Fruit fly (Drosophila melanogaster) whole organism, wandering third instar larva: ENCODE data around the gene CG4306.

ENCODE experiments used
- Abd-B ChIP-seq: fragments of >200 bp; optimal IDR thresholded peaks from 2 replicates; lab custom pipeline; 2017; ENCODE audit warnings: missing biosample characterization, missing genetic modification characterization
- CG32264 ChIP-seq: fragments of 200-800 bp; sonication (Bioruptor generic); optimal IDR thresholded peaks from 2 replicates; lab custom pipeline; 2016; ENCODE audit warnings: missing biosample characterization, missing genetic modification characterization
- CrebA ChIP-seq: fragments of 200-800 bp; sonication (Bioruptor generic); optimal IDR thresholded peaks from 2 replicates; lab custom pipeline; 2016; ENCODE audit warnings: missing biosample characterization, mild to moderate bottlenecking, missing genetic modification characterization, borderline replicate concordance
- Dfd ChIP-seq: fragments of >200 bp; optimal IDR thresholded peaks from 2 replicates; lab custom pipeline; 2017; ENCODE audit warnings: missing biosample characterization, missing genetic modification characterization
- Dif ChIP-seq: fragments of 200-275, 200-300 bp; sonication (Bioruptor generic); optimal IDR thresholded peaks from 2 replicates; lab custom pipeline; 2018; ENCODE audit warnings: missing biosample characterization, missing genetic modification characterization; ENCODE audit not compliant: partially characterized antibody
- GATAd ChIP-seq: sonication (Bioruptor generic); optimal IDR thresholded peaks from 2 replicates; lab custom pipeline; 2016; ENCODE audit warnings: missing biosample characterization, missing genetic modification characterization
- HLH106 ChIP-seq: fragments of 200-800 bp; optimal IDR thresholded peaks from 3 replicates; lab custom pipeline; 2019; ENCODE audit warnings: missing biosample characterization, mild to moderate bottlenecking, missing genetic modification characterization, moderate library complexity
- Hr83 ChIP-seq: fragments of 200-300 bp; sonication (Bioruptor generic); optimal IDR thresholded peaks from 2 replicates; lab custom pipeline; 2016; ENCODE audit warnings: missing biosample characterization, mild to moderate bottlenecking, missing genetic modification characterization, moderate library complexity; ENCODE audit not compliant: poor library complexity, severe bottlenecking
- Mio ChIP-seq: sonication (Bioruptor generic); optimal IDR thresholded peaks from 2 replicates; lab custom pipeline; 2016; ENCODE audit warnings: missing biosample characterization, missing genetic modification characterization
- Myc ChIP-seq: fragments of >200 bp; optimal IDR thresholded peaks from 2 replicates; lab custom pipeline; 2017
- N ChIP-seq: fragments of >200 bp; optimal IDR thresholded peaks from 2 replicates; lab custom pipeline; 2018; ENCODE audit warnings: missing biosample characterization, missing external identifiers, missing genetic modification characterization
- OdsH ChIP-seq: fragments of 200-800 bp; sonication (Bioruptor generic); optimal IDR thresholded peaks from 2 replicates; lab custom pipeline; 2016; ENCODE audit warnings: missing biosample characterization, mild to moderate bottlenecking, missing genetic modification characterization
- Rel ChIP-seq, 2 experiments: fragments of 200-800 bp; sonication (Bioruptor generic) in 1 of 2; optimal IDR thresholded peaks; 2 replicates in 1 of 2; 3 replicates in 1 of 2; lab custom pipeline; 2016 to 2019; ENCODE audit warnings: mild to moderate bottlenecking in 2 of 2, missing biosample characterization in 2 of 2, missing genetic modification characterization in 2 of 2, moderate library complexity in 1 of 2
- Sp1 ChIP-seq: fragments of 200-800 bp; sonication (Bioruptor generic); optimal IDR thresholded peaks from 3 replicates; lab custom pipeline; 2019; ENCODE audit warnings: missing biosample characterization, mild to moderate bottlenecking, missing genetic modification characterization, moderate library complexity
- br ChIP-seq: fragments of 200-800 bp; sonication (Bioruptor generic); optimal IDR thresholded peaks from 2 replicates; lab custom pipeline; 2016; ENCODE audit warnings: missing biosample characterization, missing genetic modification characterization
- dmrt93B ChIP-seq: fragments of 200-800 bp; sonication (Bioruptor generic); optimal IDR thresholded peaks from 2 replicates; lab custom pipeline; 2018; ENCODE audit warnings: missing biosample characterization, mild to moderate bottlenecking, missing genetic modification characterization
- ey ChIP-seq: fragments of 200-800 bp; sonication (Bioruptor generic); optimal IDR thresholded peaks from 2 replicates; lab custom pipeline; 2016; ENCODE audit warnings: missing biosample characterization, missing genetic modification characterization
- foxo ChIP-seq, 2 experiments: fragments of 200-800 bp; sonication (Bioruptor generic); optimal IDR thresholded peaks; 2 replicates in 1 of 2; 3 replicates in 1 of 2; lab custom pipeline; 2016 to 2017; ENCODE audit warnings: missing biosample characterization in 2 of 2, missing genetic modification characterization in 2 of 2
- fru ChIP-seq: fragments of 200-800 bp; sonication (Bioruptor generic); optimal IDR thresholded peaks from 3 replicates; lab custom pipeline; 2016; ENCODE audit warnings: missing biosample characterization, mild to moderate bottlenecking, missing genetic modification characterization
- h ChIP-seq: fragments of 200-800 bp; sonication (Bioruptor generic); optimal IDR thresholded peaks from 3 replicates; lab custom pipeline; 2016; ENCODE audit warnings: missing biosample characterization, mild to moderate bottlenecking, missing genetic modification characterization
- lola ChIP-seq: fragments of >200 bp; optimal IDR thresholded peaks from 2 replicates; lab custom pipeline; 2017; ENCODE audit warnings: missing biosample characterization, missing genetic modification characterization
- pan ChIP-seq: fragments of >200 bp; optimal IDR thresholded peaks from 2 replicates; lab custom pipeline; 2017
- psq ChIP-seq: fragments of 200-800 bp; sonication (Bioruptor generic); optimal IDR thresholded peaks from 3 replicates; lab custom pipeline; 2017; ENCODE audit warnings: missing biosample characterization, mild to moderate bottlenecking, missing genetic modification characterization, moderate library complexity
- rgr ChIP-seq: fragments of 200-800 bp; sonication (Bioruptor generic); optimal IDR thresholded peaks from 3 replicates; lab custom pipeline; 2016; ENCODE audit warnings: missing biosample characterization, mild to moderate bottlenecking, missing genetic modification characterization
- sv ChIP-seq: fragments of 200-800 bp; sonication (Bioruptor generic); optimal IDR thresholded peaks from 3 replicates; lab custom pipeline; 2016; ENCODE audit warnings: missing biosample characterization, missing genetic modification characterization

Gene CG4306

dm6 chr3L:18460317-18460912 lies 2.5 kb downstream of the CG4306 start:
- TF ChIP-seq Hr83 (no peak), Myc (lab: Kevin White, UChicago) (peak; percentile 81)

- TF ChIP-seq CG32264 (GFP tag; lab: Kevin White, UChicago) (no peak), foxo (GFP tag; optimal IDR thresholded peaks at IDR 0.05; lab: Kevin White, UChicago) (no peak)
These were observed 13.3 kb downstream of the CG4306 start for dm6 chr3L:18449691-18450090.

dm6 chr3L:18439809-18440256 lies 23.1 kb downstream of the CG4306 start, which contains the start of gene skl:
skl (minus strand) TSS chr3L:18439942.
- TF ChIP-seq rgr (GFP tag; lab: Kevin White, UChicago) (no peak), OdsH (no peak), Abd-B (GFP tag; lab: Kevin White, UChicago) (no peak), N (GFP tag; lab: Kevin White, UChicago) (no peak), Hr83 (no peak), pan (lab: Kevin White, UChicago) (no peak), Sp1 (GFP tag; lab: Kevin White, UChicago) (no peak), HLH106 (tag; lab: Kevin White, UChicago) (no peak)

dm6 chr3L:18430600-18430999 lies 32.4 kb downstream of the CG4306 start:
- TF ChIP-seq Sp1 (GFP tag; lab: Kevin White, UChicago) (no peak), foxo (GFP tag; optimal IDR thresholded peaks at IDR 0.05; lab: Kevin White, UChicago) (peak in 1 of 2 experiments; percentile 1)

- TF ChIP-seq N (GFP tag; lab: Kevin White, UChicago), result no peak
These were observed 37.7 kb downstream of the CG4306 start for dm6 chr3L:18425288-18425687.

- TF ChIP-seq Myc (lab: Kevin White, UChicago) (no peak), sv (GFP tag; lab: Kevin White, UChicago) (no peak), br (GFP tag; lab: Kevin White, UChicago) (no peak), Mio (GFP tag; lab: Kevin White, UChicago) (no peak), fru (no peak), psq (GFP tag; lab: Kevin White, UChicago) (no peak), Dfd (no peak), CrebA (GFP tag; lab: Kevin White, UChicago) (no peak), HLH106 (tag; lab: Kevin White, UChicago) (peak; percentile 6), Abd-B (GFP tag; lab: Kevin White, UChicago) (no peak), h (GFP tag; lab: Kevin White, UChicago) (peak; percentile 10), ey (GFP tag; lab: Kevin White, UChicago) (peak; percentile 25), Dif (no peak), lola (GFP tag; lab: Kevin White, UChicago) (no peak), GATAd (GFP tag; lab: Kevin White, UChicago) (no peak), dmrt93B (GFP tag; lab: Kevin White, UChicago) (no peak)
These were observed 40.0 kb downstream of the CG4306 start for dm6 chr3L:18423011-18423410.

- TF ChIP-seq Rel (GFP tag; optimal IDR thresholded peaks at IDR 0.05; lab: Kevin White, UChicago) (no peak), Rel (tag; optimal IDR thresholded peaks at IDR 0.05; lab: Kevin White, UChicago) (no peak), foxo (GFP tag; optimal IDR thresholded peaks at IDR 0.05; lab: Kevin White, UChicago) (no peak), Sp1 (GFP tag; lab: Kevin White, UChicago) (no peak)
- TF ChIP-seq, all 38 proteins: peak for 0
These were observed 45.1 kb downstream of the CG4306 start for dm6 chr3L:18417820-18418219.
